Worm (Caenorhabditis elegans) whole organism, L4 larva: ENCODE results near the gene F57G8.7.

Experiments used
- F26F4.8 ChIP-seq: fragments of 200-800 bp; sonication (Bioruptor generic); conservative IDR thresholded peaks from 2 replicates; pipeline ENCODE4 v1.3.6; 2022; ENCODE audit warnings: missing genetic modification characterization, missing compliant biosample characterization
- R02D3.7 ChIP-seq: fragments of 150-350 bp; sonication (generic microtip); optimal IDR thresholded peaks from 3 replicates; lab custom pipeline; 2014; ENCODE audit warnings: missing biosample characterization, missing genetic modification characterization
- Y105C5A.15 ChIP-seq: fragments of 200-800 bp; sonication (Bioruptor generic); IDR thresholded peaks from 2 replicates; pipeline ENCODE4 v1.3.6; 2022; ENCODE audit warnings: missing genetic modification characterization, missing compliant biosample characterization
- Y5F2A.4 ChIP-seq: fragments of 200-800 bp; sonication (Bioruptor generic); optimal IDR thresholded peaks from 2 replicates; lab custom pipeline; 2018; ENCODE audit warnings: mild to moderate bottlenecking, missing genetic modification characterization, missing compliant biosample characterization
- Y75B8A.6 ChIP-seq: fragments of 200-800 bp; sonication (Bioruptor generic); IDR thresholded peaks from 2 replicates; pipeline ENCODE4 v1.3.6; 2022; ENCODE audit warnings: missing genetic modification reagents, missing genetic modification characterization, missing compliant biosample characterization
- ZK546.5 ChIP-seq, 2 experiments: sonication (generic microtip); optimal IDR thresholded peaks; 2 replicates each; lab custom pipeline; 2017; ENCODE audit warnings: missing biosample characterization in 2 of 2, missing genetic modification characterization in 2 of 2
- aly-2 ChIP-seq: sonication (generic microtip); optimal IDR thresholded peaks from 2 replicates; lab custom pipeline; 2018; ENCODE audit warnings: missing biosample characterization, missing genetic modification characterization
- ama-1 ChIP-seq: fragments of 150-350 bp; optimal IDR thresholded peaks from 2 replicates; lab custom pipeline; 2014; ENCODE audit warnings: inconsistent platforms, mixed read lengths
- attf-4 ChIP-seq: sonication (generic microtip); optimal IDR thresholded peaks from 3 replicates; lab custom pipeline; 2017; ENCODE audit warnings: missing biosample characterization, missing genetic modification characterization
- ceh-28 ChIP-seq: fragments of 150-350 bp; optimal IDR thresholded peaks from 2 replicates; lab custom pipeline; 2014; ENCODE audit warnings: missing biosample characterization, missing genetic modification reagents, missing genetic modification characterization
- ceh-62 ChIP-seq: sonication (generic microtip); optimal IDR thresholded peaks from 2 replicates; lab custom pipeline; 2017; ENCODE audit warnings: missing biosample characterization, missing genetic modification characterization
- cey-2 ChIP-seq: sonication (generic microtip); optimal IDR thresholded peaks from 3 replicates; lab custom pipeline; 2017; ENCODE audit warnings: missing genetic modification characterization, mild to moderate bottlenecking, missing compliant biosample characterization, antibody characterized with exemption, borderline replicate concordance; ENCODE audit not compliant: insufficient read depth
- ctbp-1 ChIP-seq: fragments of 200-800 bp; sonication (Bioruptor generic); IDR thresholded peaks from 2 replicates; pipeline ENCODE4 v1.3.6; 2022; ENCODE audit warnings: missing genetic modification reagents, missing genetic modification characterization, missing compliant biosample characterization
- daf-12 ChIP-seq: fragments of 150-350 bp; optimal IDR thresholded peaks from 2 replicates; lab custom pipeline; 2014; ENCODE audit warnings: missing biosample characterization, missing genetic modification reagents, missing genetic modification characterization
- daf-16 ChIP-seq, 3 experiments: sonication (generic microtip); optimal IDR thresholded peaks; 2 replicates each; lab custom pipeline; 2016 to 2017; ENCODE audit warnings: missing genetic modification characterization in 3 of 3, missing genetic modification reagents in 3 of 3, mild to moderate bottlenecking in 2 of 3, missing compliant biosample characterization in 2 of 3, missing biosample characterization in 1 of 3, moderate library complexity in 1 of 3
- dmd-9 ChIP-seq: fragments of 200-800 bp; sonication (Bioruptor generic); IDR thresholded peaks from 2 replicates; pipeline ENCODE4 v1.3.6; 2022; ENCODE audit warnings: missing genetic modification reagents, missing genetic modification characterization, missing compliant biosample characterization
- dpl-1 ChIP-seq: fragments of 150-350 bp; optimal IDR thresholded peaks from 2 replicates; lab custom pipeline; 2014; ENCODE audit warnings: missing biosample characterization, missing genetic modification reagents, missing genetic modification characterization
- dve-1 ChIP-seq: sonication (generic microtip); optimal IDR thresholded peaks from 2 replicates; lab custom pipeline; 2017; ENCODE audit warnings: antibody characterized with exemption, mild to moderate bottlenecking, missing genetic modification characterization, missing compliant biosample characterization; ENCODE audit not compliant: insufficient read depth
- egl-27 ChIP-seq: sonication (generic microtip); optimal IDR thresholded peaks from 3 replicates; lab custom pipeline; 2017; ENCODE audit warnings: missing biosample characterization, missing genetic modification reagents, missing genetic modification characterization
- fkh-10 ChIP-seq: fragments of 150-350 bp; optimal IDR thresholded peaks from 2 replicates; lab custom pipeline; 2014; ENCODE audit warnings: missing biosample characterization, missing genetic modification reagents, missing genetic modification characterization
- fos-1 ChIP-seq: fragments of 150-350 bp; optimal IDR thresholded peaks from 2 replicates; lab custom pipeline; 2014; ENCODE audit warnings: missing biosample characterization, missing genetic modification characterization
- hif-1 ChIP-seq, 2 experiments: sonication (generic microtip); optimal IDR thresholded peaks; 2 replicates each; lab custom pipeline; 2016 to 2017; ENCODE audit warnings: missing compliant biosample characterization in 2 of 2, missing genetic modification characterization in 2 of 2, missing genetic modification reagents in 2 of 2, missing genotype in 2 of 2, mild to moderate bottlenecking in 1 of 2
- hlh-11 ChIP-seq: fragments of 200-800 bp; sonication (Bioruptor generic); optimal IDR thresholded peaks from 2 replicates; lab custom pipeline; 2018; ENCODE audit warnings: mild to moderate bottlenecking, missing genetic modification characterization, missing compliant biosample characterization
- hmg-1.1 ChIP-seq: fragments of 200-800 bp; sonication (Bioruptor generic); IDR thresholded peaks from 2 replicates; pipeline ENCODE4 v1.3.6; 2022; ENCODE audit warnings: missing genetic modification reagents, missing genetic modification characterization, missing compliant biosample characterization
- lin-1 ChIP-seq: fragments of 200-800 bp; sonication (Bioruptor generic); IDR thresholded peaks from 2 replicates; pipeline ENCODE4 v1.3.6; 2022; ENCODE audit warnings: missing genetic modification reagents, missing genetic modification characterization, missing compliant biosample characterization
- lin-13 ChIP-seq: fragments of 150-350 bp; optimal IDR thresholded peaks from 2 replicates; lab custom pipeline; 2014; ENCODE audit warnings: missing biosample characterization, missing genetic modification reagents, missing genetic modification characterization
- lir-3 ChIP-seq: sonication (generic microtip); optimal IDR thresholded peaks from 2 replicates; lab custom pipeline; 2016; ENCODE audit warnings: mild to moderate bottlenecking, missing genetic modification characterization, missing compliant biosample characterization
- lsy-2 ChIP-seq, 2 experiments: fragments of 150-350 bp in 1 of 2; sonication (generic microtip) in 1 of 2; optimal IDR thresholded peaks; 2 replicates each; lab custom pipeline; 2014 to 2017; ENCODE audit warnings: missing biosample characterization in 2 of 2, missing genetic modification characterization in 2 of 2
- mep-1 ChIP-seq: fragments of 150-350 bp; sonication (generic microtip); optimal IDR thresholded peaks from 3 replicates; lab custom pipeline; 2014; ENCODE audit warnings: missing biosample characterization, missing genetic modification characterization
- mxl-2 ChIP-seq: fragments of 200-800 bp; sonication (Bioruptor generic); conservative IDR thresholded peaks from 2 replicates; pipeline ENCODE4 v1.3.6; 2022; ENCODE audit warnings: missing genetic modification reagents, missing genetic modification characterization, missing compliant biosample characterization
- mxl-3 ChIP-seq: fragments of 200-800 bp; sonication (Bioruptor generic); optimal IDR thresholded peaks from 2 replicates; lab custom pipeline; 2018; ENCODE audit warnings: mild to moderate bottlenecking, missing genetic modification characterization, missing compliant biosample characterization
- nhr-10 ChIP-seq: fragments of 150-350 bp; optimal IDR thresholded peaks from 2 replicates; lab custom pipeline; 2014; ENCODE audit warnings: missing biosample characterization, missing genetic modification characterization
- nhr-11 ChIP-seq: fragments of 150-350 bp; optimal IDR thresholded peaks from 2 replicates; lab custom pipeline; 2014; ENCODE audit warnings: missing biosample characterization, missing genetic modification characterization
- nhr-25 ChIP-seq: sonication (generic microtip); optimal IDR thresholded peaks from 2 replicates; lab custom pipeline; 2017; ENCODE audit warnings: missing genetic modification characterization, mild to moderate bottlenecking, missing compliant biosample characterization, antibody characterized with exemption, moderate library complexity, borderline replicate concordance; ENCODE audit not compliant: insufficient read depth
- nhr-41 ChIP-seq: fragments of 200-800 bp; sonication (Bioruptor generic); IDR thresholded peaks from 2 replicates; pipeline ENCODE4 v1.3.6; 2022; ENCODE audit warnings: missing genetic modification reagents, missing genetic modification characterization, missing compliant biosample characterization
- pha-4 ChIP-seq, 2 experiments: fragments of 150-350 bp in 1 of 2; fragments of 200-800 bp in 1 of 2; sonication (Bioruptor generic) in 1 of 2; IDR thresholded peaks in 1 of 2; optimal IDR thresholded peaks in 1 of 2; 2 replicates each; pipeline versions ENCODE4 v1.3.6 to Lab custom; 2014 to 2022; ENCODE audit warnings: missing genetic modification characterization in 2 of 2, missing genetic modification reagents in 2 of 2, missing biosample characterization in 1 of 2, missing compliant biosample characterization in 1 of 2
- pqm-1 ChIP-seq: sonication (generic microtip); optimal IDR thresholded peaks from 2 replicates; lab custom pipeline; 2017; ENCODE audit warnings: missing biosample characterization, missing genetic modification characterization
- rbr-2 ChIP-seq: sonication (generic microtip); optimal IDR thresholded peaks from 2 replicates; lab custom pipeline; 2016; ENCODE audit warnings: missing genotype, missing genetic modification characterization, missing compliant biosample characterization
- snpc-4 ChIP-seq: fragments of 150-350 bp; optimal IDR thresholded peaks from 2 replicates; lab custom pipeline; 2014; ENCODE audit warnings: missing biosample characterization, missing genetic modification characterization
- unc-62 ChIP-seq, 3 experiments: fragments of 150-350 bp in 1 of 3; sonication (generic microtip); optimal IDR thresholded peaks in 2 of 3; peaks in 1 of 3; 1 replicate in 1 of 3; 2 replicates in 2 of 3; lab custom pipeline; 2014 to 2017; ENCODE audit warnings: missing biosample characterization in 3 of 3, missing genetic modification characterization in 3 of 3, missing genetic modification reagents in 3 of 3, missing genotype in 1 of 3
- zag-1 ChIP-seq: fragments of 150-350 bp; optimal IDR thresholded peaks from 2 replicates; lab custom pipeline; 2014; ENCODE audit warnings: missing biosample characterization, missing genetic modification characterization
- zfp-2 ChIP-seq: sonication (generic microtip); optimal IDR thresholded peaks from 2 replicates; lab custom pipeline; 2016; ENCODE audit warnings: mild to moderate bottlenecking, missing genetic modification characterization, missing compliant biosample characterization
- zip-2 ChIP-seq: fragments of 150-350 bp; optimal IDR thresholded peaks from 2 replicates; lab custom pipeline; 2014; ENCODE audit warnings: missing biosample characterization, missing genetic modification characterization
- ztf-7 ChIP-seq: fragments of 150-350 bp; optimal IDR thresholded peaks from 2 replicates; lab custom pipeline; 2014; ENCODE audit warnings: missing biosample characterization, missing genetic modification characterization

F57G8.7 gene

DNA sequence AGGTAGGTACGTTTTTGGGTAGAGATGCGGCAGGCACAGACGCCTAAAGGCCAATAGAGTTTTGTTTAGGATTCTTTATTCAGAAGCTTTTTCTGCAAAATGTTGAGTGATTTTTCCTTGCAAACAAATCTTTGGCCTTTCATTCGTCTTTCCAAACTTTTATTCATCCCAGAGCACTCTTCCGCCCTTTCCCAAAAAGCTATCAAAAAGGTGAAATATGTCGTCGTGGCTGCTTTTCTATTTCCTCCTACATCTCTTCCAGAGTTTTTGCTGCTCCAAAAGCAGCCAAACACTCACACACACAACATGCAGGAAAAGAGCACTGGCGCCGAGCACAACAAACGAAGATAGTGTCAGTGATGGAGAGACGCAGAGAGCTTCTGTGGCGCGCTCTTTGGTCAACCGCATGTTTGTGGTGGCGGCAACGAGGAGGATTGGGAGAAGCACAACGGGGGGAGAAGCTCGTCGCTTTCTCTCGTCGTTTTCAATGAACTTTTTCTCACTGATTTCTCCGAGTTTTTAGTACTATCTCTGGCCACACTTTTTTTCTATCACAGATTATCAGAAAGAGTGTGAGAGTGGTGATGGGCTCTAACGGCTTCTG is 21.9 kb downstream of the F57G8.7 start (continued):
- TF ChIP-seq nhr-41 (no peak), zip-2 (tag; lab: Kevin White, UChicago) (no peak), F26F4.8 (GFP tag; lab: Robert Waterston, UW) (no peak), pha-4 (GFP tag; IDR thresholded peaks at IDR 0.05; lab: Robert Waterston, UW) (no peak; the same call in 1 of the 2 replicates), pha-4 (tag; optimal IDR thresholded peaks at IDR 0.05; lab: Kevin White, UChicago) (no peak), ZK546.5 (tag; optimal IDR thresholded peaks at IDR 0.05; lab: Kevin White, UChicago) (no peak), ctbp-1 (GFP tag; lab: Robert Waterston, UW) (no peak), ceh-28 (tag; lab: Kevin White, UChicago) (no peak), fos-1 (tag; lab: Kevin White, UChicago) (no peak), pqm-1 (tag; lab: Kevin White, UChicago) (peak; percentile 42), ztf-7 (no peak), lsy-2 (tag; optimal IDR thresholded peaks at IDR 0.05; lab: Kevin White, UChicago) (peak in 1 of 2 experiments; percentile 35), ceh-62 (tag; lab: Kevin White, UChicago) (no peak), daf-12 (tag; lab: Kevin White, UChicago) (no peak), cey-2 (no peak), hlh-11 (tag; lab: Kevin White, UChicago) (peak; percentile 87), mep-1 (peak; percentile 45), lir-3 (no peak), unc-62 (GFP tag; optimal IDR thresholded peaks at IDR 0.05 in 1 of 2; lab: Kevin White, UChicago) (peak in 1 of 2 experiments; percentile 99), unc-62 (tag; optimal IDR thresholded peaks at IDR 0.05; lab: Kevin White, UChicago) (no peak), Y75B8A.6 (GFP tag; lab: Robert Waterston, UW) (no peak), snpc-4 (tag; lab: Kevin White, UChicago) (no peak), zfp-2 (tag; lab: Kevin White, UChicago) (no peak), dmd-9 (no peak), R02D3.7 (no peak), Y5F2A.4 (no peak), mxl-3 (peak; percentile 84), aly-2 (tag; lab: Kevin White, UChicago) (no peak), mxl-2 (GFP tag; lab: Robert Waterston, UW) (no peak), rbr-2 (tag; lab: Kevin White, UChicago) (peak; percentile 66), lin-13 (peak; percentile 14), Y105C5A.15 (GFP tag; lab: Robert Waterston, UW) (no peak), egl-27 (no peak), lin-1 (GFP tag; lab: Robert Waterston, UW) (no peak), hif-1 (tag; optimal IDR thresholded peaks at IDR 0.05; lab: Kevin White, UChicago) (peak in 1 of 2 experiments; percentile 39), nhr-10 (no peak), zag-1 (no peak), dve-1 (tag; lab: Kevin White, UChicago) (peak; percentile 62), ama-1 (lab: Kevin White, UChicago) (no peak), hmg-1.1 (GFP tag; lab: Robert Waterston, UW) (peak; percentile 77), daf-16 (GFP tag; optimal IDR thresholded peaks at IDR 0.05; lab: Kevin White, UChicago) (peak in 1 of 2 experiments; percentile 45), daf-16 (tag; optimal IDR thresholded peaks at IDR 0.05; lab: Kevin White, UChicago) (peak; percentile 87), nhr-25 (tag; lab: Kevin White, UChicago) (no peak), fkh-10 (GFP tag; lab: Kevin White, UChicago) (peak; percentile 62), dpl-1 (GFP tag; lab: Kevin White, UChicago) (no peak), nhr-11 (peak; percentile 64), attf-4 (tag; lab: Kevin White, UChicago) (no peak)
